Worm (Caenorhabditis elegans): ENCODE results near the gene ZC239.14.
"Not testable (repeated sequence)": the region's sequence is repeated elsewhere in the genome, so short reads cannot be mapped to it uniquely, and the experiment has no call there.

Gene ZC239.14

ce11 chrII:3241842-3242241, 20.0 kb upstream of the ZC239.14 start:
- TF ChIP-seq him-1 (tag; optimal IDR thresholded peaks at IDR 0.05) (no peak), W03F9.2 (tag; optimal IDR thresholded peaks at IDR 0.05) (no peak), dao-5 (tag; optimal IDR thresholded peaks at IDR 0.05) (no peak)

DNA sequence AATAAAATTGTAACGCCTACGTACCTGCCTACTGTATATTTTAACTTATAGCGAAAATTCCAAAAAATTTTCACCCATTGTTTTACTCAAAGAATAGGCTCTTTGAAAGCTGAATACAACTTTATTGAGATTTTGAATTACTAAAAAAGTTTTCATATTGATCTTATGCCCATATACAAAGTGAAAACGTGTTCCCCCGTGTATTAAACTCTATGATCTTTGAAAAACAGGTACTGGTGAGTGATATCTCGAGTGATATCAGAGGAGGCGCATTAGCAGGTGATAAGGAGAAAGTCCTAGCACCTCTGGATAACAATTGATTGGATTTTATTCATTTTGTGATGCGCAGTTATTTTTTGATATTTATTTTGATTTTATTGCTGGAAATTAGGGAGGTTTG, 18.4 kb upstream of the ZC239.14 start, which contains the start of gene C17F4.3:
C17F4.3 (plus strand) TSS at position 301 of the 400 bp plus-strand sequence.
- no peak for TF ChIP-seq him-1 (tag; optimal IDR thresholded peaks at IDR 0.05)
- TF ChIP-seq dao-5 (tag; optimal IDR thresholded peaks at IDR 0.05): no peak
- TF ChIP-seq W03F9.2 (tag; optimal IDR thresholded peaks at IDR 0.05): no peak

ce11 chrII:3237038-3237521, 15.2 kb upstream of the ZC239.14 start, which contains the start of the genes srz-67 and C17F4.11:
Gene srz-67, minus strand, starts transcription at chrII:3237138.
Gene C17F4.11, plus strand, starts transcription at chrII:3237471.
- TF ChIP-seq W03F9.2 (tag; optimal IDR thresholded peaks at IDR 0.05) (no peak), dao-5 (tag; optimal IDR thresholded peaks at IDR 0.05) (no peak), him-1 (tag; optimal IDR thresholded peaks at IDR 0.05) (no peak)

- TF ChIP-seq W03F9.2 (tag; optimal IDR thresholded peaks at IDR 0.05): no peak
- no peak for TF ChIP-seq him-1 (tag; optimal IDR thresholded peaks at IDR 0.05)
- TF ChIP-seq dao-5 (tag; optimal IDR thresholded peaks at IDR 0.05): no peak
These were observed 12.9 kb upstream of the ZC239.14 start, which contains the start of gene C17F4.8 for ce11 chrII:3234725-3235124. Gene C17F4.8, minus strand, starts transcription at chrII:3234825.

DNA sequence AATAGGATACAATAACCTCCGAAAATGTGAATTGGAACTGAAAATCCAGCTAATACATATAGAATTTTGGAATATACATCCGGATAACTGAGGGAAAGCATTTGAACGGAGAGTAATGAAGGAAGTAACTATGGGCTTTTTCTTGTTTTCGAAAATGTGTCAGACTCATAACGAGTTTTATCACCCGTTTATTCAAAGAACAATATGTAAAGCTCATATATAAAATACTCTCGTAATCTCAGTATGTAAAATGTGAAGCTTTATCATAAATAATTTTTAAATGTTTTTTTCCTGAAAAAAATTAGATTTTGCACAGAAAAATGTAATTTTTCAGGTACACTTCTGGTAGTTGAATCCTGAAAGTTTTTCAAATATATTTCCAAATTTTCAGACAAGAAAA, 8.6 kb upstream of the ZC239.14 start, which contains the start of gene srh-297:
srh-297 (minus strand) TSS at position 101 of the 400 bp plus-strand sequence.
- TF ChIP-seq him-1 (tag; optimal IDR thresholded peaks at IDR 0.05) (no peak), W03F9.2 (tag; optimal IDR thresholded peaks at IDR 0.05) (no peak), dao-5 (tag; optimal IDR thresholded peaks at IDR 0.05) (no peak)

DNA sequence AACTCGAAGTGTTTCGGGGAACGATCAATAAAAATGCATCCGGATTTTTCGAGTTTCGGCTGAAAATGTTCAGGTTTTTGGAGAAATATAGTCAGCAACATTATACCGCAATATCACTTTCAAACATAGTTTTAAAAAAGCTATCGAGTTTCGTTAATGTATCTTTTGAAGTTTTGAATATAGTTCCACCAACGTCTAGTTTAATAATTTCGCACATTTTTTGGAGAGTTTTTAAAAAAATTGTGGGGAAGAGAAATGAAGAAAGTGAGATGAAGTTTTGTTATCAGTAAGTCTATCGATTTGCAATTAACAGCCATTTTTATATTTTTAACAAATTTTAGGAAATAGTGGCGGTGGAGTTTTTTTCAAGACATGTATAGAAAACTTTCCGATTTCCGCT, 3.9 kb upstream of the ZC239.14 start, which contains the start of gene ZC239.17:
ZC239.17 (minus strand) TSS at position 101 of the 400 bp plus-strand sequence.
- TF ChIP-seq W03F9.2 (tag; optimal IDR thresholded peaks at IDR 0.05) (no peak), him-1 (tag; optimal IDR thresholded peaks at IDR 0.05) (no peak), dao-5 (tag; optimal IDR thresholded peaks at IDR 0.05) (no peak)

ce11 chrII:3225200-3225599, 3.4 kb upstream of the ZC239.14 start, which contains the start of gene ZC239.16:
Gene ZC239.16, minus strand, starts transcription at chrII:3225319.
- no peak for TF ChIP-seq dao-5 (tag; optimal IDR thresholded peaks at IDR 0.05)
- no peak for TF ChIP-seq W03F9.2 (tag; optimal IDR thresholded peaks at IDR 0.05)
- TF ChIP-seq him-1 (tag; optimal IDR thresholded peaks at IDR 0.05): no peak

DNA sequence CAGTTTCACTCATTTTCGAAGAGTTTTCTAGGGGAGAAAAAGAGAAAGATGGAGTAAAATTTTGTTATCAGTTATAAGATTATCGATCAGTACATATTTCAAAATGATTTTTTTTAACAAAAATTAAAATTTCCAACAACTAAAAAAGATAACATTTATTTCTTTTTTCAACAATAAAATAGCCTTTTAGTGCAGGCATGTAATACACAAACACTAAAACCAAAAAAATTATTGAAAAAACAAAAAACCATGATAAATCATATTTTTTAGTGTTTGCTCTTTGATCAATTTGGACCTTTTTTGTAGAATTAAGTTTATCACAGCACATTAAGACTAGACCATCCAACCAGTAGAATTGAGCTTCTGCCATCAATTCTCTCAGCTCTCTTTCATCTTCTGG, 2.8 kb upstream of the ZC239.14 start, which contains the start of gene ZC239.15:
ZC239.15 (minus strand) TSS at position 101 of the 400 bp plus-strand sequence.
- no peak for TF ChIP-seq W03F9.2 (tag; optimal IDR thresholded peaks at IDR 0.05)
- no peak for TF ChIP-seq dao-5 (tag; optimal IDR thresholded peaks at IDR 0.05)
- TF ChIP-seq him-1 (tag; optimal IDR thresholded peaks at IDR 0.05): no peak

ce11 chrII:3222686-3223085, 852 bp upstream of the ZC239.14 start, which contains the start of gene ZC239.13:
Gene ZC239.13, minus strand, starts transcription at chrII:3222839.
- TF ChIP-seq W03F9.2 (tag; optimal IDR thresholded peaks at IDR 0.05) (no peak), him-1 (tag; optimal IDR thresholded peaks at IDR 0.05) (no peak), dao-5 (tag; optimal IDR thresholded peaks at IDR 0.05) (no peak)

ce11 chrII:3220723-3221122, 1.1 kb downstream of the ZC239.14 start, which contains the start of gene ZC239.22:
Gene ZC239.22, minus strand, starts transcription at chrII:3220823.
- TF ChIP-seq him-1 (tag; optimal IDR thresholded peaks at IDR 0.05): no peak
- TF ChIP-seq W03F9.2 (tag; optimal IDR thresholded peaks at IDR 0.05): no peak
- no peak for TF ChIP-seq dao-5 (tag; optimal IDR thresholded peaks at IDR 0.05)

DNA sequence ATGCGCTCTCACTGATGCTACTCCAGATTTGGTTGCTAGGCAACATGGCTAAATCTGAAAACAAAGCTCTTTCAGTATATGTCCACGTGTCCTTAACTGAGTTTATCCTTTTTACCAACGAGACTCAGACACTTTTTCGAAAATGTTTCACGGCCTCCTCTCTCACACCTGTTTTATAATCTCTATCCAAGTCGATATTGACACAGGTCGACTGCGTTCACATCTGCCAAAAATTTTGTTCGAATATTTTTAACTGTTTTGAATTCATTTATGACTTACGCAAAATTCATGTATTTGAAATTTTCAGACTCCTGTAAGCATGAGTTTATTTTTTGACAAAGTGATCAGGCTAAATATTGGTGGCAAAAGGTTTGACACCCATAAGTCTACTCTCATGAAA, 6.1 kb downstream of the ZC239.14 start, which contains the start of gene ZC239.3:
ZC239.3 (plus strand) TSS at position 301 of the 400 bp plus-strand sequence.
- TF ChIP-seq W03F9.2, dao-5, him-1 (tag; optimal IDR thresholded peaks at IDR 0.05): not testable (repeated sequence)

ce11 chrII:3213898-3214297, 7.9 kb downstream of the ZC239.14 start, which contains the start of gene ZC239.4:
Gene ZC239.4, plus strand, starts transcription at chrII:3214198.
- TF ChIP-seq him-1 (tag; optimal IDR thresholded peaks at IDR 0.05): no peak

DNA sequence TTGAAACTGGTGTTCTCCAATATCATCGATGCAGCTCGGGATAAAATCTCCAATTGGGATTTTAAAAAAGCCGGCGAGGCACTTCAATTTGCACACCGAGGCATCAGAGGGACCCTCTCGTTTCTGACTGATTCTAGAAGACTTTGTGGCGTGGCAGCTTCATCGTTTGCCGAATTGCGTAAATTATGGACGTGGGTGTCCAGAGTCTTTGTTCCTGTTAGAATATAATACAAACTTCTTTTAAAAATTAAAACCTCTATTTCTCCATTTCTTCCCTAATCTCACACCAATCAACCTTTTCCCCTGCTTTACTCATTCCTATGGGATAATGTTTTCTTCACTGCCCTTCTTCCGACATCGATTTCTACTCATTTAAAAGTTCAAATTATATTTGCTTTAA, 11.5 kb downstream of the ZC239.14 start, which contains the start of gene ZC239.5:
ZC239.5 (plus strand) TSS at position 301 of the 400 bp plus-strand sequence.
- no peak for TF ChIP-seq him-1 (tag; optimal IDR thresholded peaks at IDR 0.05)
- no peak for TF ChIP-seq dao-5 (tag; optimal IDR thresholded peaks at IDR 0.05)
- no peak for TF ChIP-seq W03F9.2 (tag; optimal IDR thresholded peaks at IDR 0.05)

- TF ChIP-seq dao-5 (tag; optimal IDR thresholded peaks at IDR 0.05): no peak
- no peak for TF ChIP-seq him-1 (tag; optimal IDR thresholded peaks at IDR 0.05)
- TF ChIP-seq W03F9.2 (tag; optimal IDR thresholded peaks at IDR 0.05): no peak
These were observed 12.6 kb downstream of the ZC239.14 start, which contains the start of gene ZC239.6 for ce11 chrII:3209251-3209650. Gene ZC239.6, plus strand, starts transcription at chrII:3209631.
